Fruit fly (Drosophila melanogaster): ENCODE results near the gene RhoL.

The RhoL gene

DNA sequence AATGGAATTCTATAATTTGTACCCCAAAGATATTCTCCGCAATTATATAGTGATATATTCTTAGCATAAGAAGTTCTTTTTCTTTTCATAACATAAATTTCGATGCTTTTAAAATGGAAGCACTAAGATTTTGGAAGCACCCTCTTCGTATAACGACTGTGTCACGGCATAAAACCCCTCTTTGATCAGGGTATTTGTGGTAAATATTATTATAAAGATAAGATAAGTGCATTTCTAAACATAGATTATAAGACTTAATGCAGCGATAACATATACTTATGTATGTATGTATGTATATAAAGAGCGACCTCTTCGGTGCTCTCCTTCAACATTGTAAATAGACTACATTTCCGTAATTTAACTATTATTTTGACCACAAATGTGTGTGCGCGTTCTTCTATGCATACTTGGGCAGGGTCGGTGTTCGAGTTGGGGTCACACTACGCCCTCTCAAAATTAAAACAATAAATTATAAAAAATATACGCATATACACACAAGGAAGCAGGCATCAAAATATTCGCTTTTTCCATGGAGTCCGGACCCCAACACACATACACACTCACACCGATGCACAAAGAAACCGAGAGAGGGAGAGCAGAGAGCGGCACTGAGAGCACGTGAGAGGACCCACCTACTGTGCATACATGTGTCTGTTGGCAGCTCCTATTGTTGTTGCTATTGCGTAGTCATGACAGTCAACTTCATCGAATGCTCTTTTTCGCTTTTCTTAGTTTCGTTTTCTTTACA, 48.1 kb upstream of the RhoL start (continued):
- TF ChIP-seq CG14441 (GFP tag; IDR thresholded peaks at IDR 0.05) (no peak), fd64A (GFP tag; optimal IDR thresholded peaks at IDR 0.05) (no peak), CG3995 (GFP tag; optimal IDR thresholded peaks at IDR 0.05) (no peak), CG3726 (GFP tag; IDR thresholded peaks at IDR 0.05) (no peak), CG32772 (GFP tag; IDR thresholded peaks at IDR 0.05) (no peak), CG11247 (GFP tag; IDR thresholded peaks at IDR 0.05) (no peak), CG16779 (GFP tag; IDR thresholded peaks at IDR 0.05) (no peak), CG4404 (GFP tag; IDR thresholded peaks at IDR 0.05) (no peak), CG1024 (GFP tag; IDR thresholded peaks at IDR 0.05) (no peak), Pdp1 (GFP tag; optimal IDR thresholded peaks at IDR 0.05) (peak in 1 of 2 experiments; percentile 63), CG10979 (tag; optimal IDR thresholded peaks at IDR 0.05) (no peak), lola (GFP tag; optimal IDR thresholded peaks at IDR 0.05) (no peak), CG15514 (GFP tag; optimal IDR thresholded peaks at IDR 0.05) (no peak), cato (GFP tag; optimal IDR thresholded peaks at IDR 0.05; ENCODE audit: borderline replicate concordance) (no peak), Spps (tag; optimal IDR thresholded peaks at IDR 0.05) (no peak), sima (GFP tag; optimal IDR thresholded peaks at IDR 0.05) (no peak), B-H2 (GFP tag; optimal IDR thresholded peaks at IDR 0.05) (peak; percentile 45), CG15269 (tag; optimal IDR thresholded peaks at IDR 0.05) (peak; percentile 27), CG11560 (tag; IDR thresholded peaks at IDR 0.05) (no peak), HLH3B (GFP tag; IDR thresholded peaks at IDR 0.05) (no peak), ewg (GFP tag; optimal IDR thresholded peaks at IDR 0.05) (no peak), CG11696 (GFP tag; IDR thresholded peaks at IDR 0.05) (no peak), Aef1 (GFP tag; IDR thresholded peaks at IDR 0.05) (no peak), CG12769 (tag; optimal IDR thresholded peaks at IDR 0.05) (no peak), cas (GFP tag; IDR thresholded peaks at IDR 0.05) (no peak), CG18476 (GFP tag; optimal IDR thresholded peaks at IDR 0.05) (no peak), Dref (GFP tag; IDR thresholded peaks at IDR 0.05) (no peak), usp (GFP tag; optimal IDR thresholded peaks at IDR 0.05) (no peak), CG4328 (GFP tag; optimal IDR thresholded peaks at IDR 0.05) (no peak), vnd (GFP tag; IDR thresholded peaks at IDR 0.05; ENCODE audit: partially characterized antibody) (no peak), sob (GFP tag; IDR thresholded peaks at IDR 0.05) (no peak), ash1 (GFP tag; optimal IDR thresholded peaks at IDR 0.05) (peak; percentile 37), Oaz (GFP tag; IDR thresholded peaks at IDR 0.05) (no peak), CG10543 (GFP tag; optimal IDR thresholded peaks at IDR 0.05) (no peak), CG8478 (optimal IDR thresholded peaks at IDR 0.05) (no peak), grn (GFP tag; optimal IDR thresholded peaks at IDR 0.05) (peak; percentile 50), dpn (GFP tag; optimal IDR thresholded peaks at IDR 0.05) (no peak), CG2129 (GFP tag; IDR thresholded peaks at IDR 0.05; ENCODE audit: partially characterized antibody) (no peak), CG18619 (GFP tag; optimal IDR thresholded peaks at IDR 0.05) (no peak), CG12659 (GFP tag; optimal IDR thresholded peaks at IDR 0.05) (no peak), Opbp (GFP tag; IDR thresholded peaks at IDR 0.05; ENCODE audit: partially characterized antibody) (no peak), klu (GFP tag; IDR thresholded peaks at IDR 0.05) (no peak), CG5180 (GFP tag; optimal IDR thresholded peaks at IDR 0.05) (peak; percentile 40), odd (GFP tag; optimal IDR thresholded peaks at IDR 0.05) (peak; percentile 6), CG17328 (GFP tag; IDR thresholded peaks at IDR 0.05) (no peak), crol (GFP tag; IDR thresholded peaks at IDR 0.05) (no peak), sug (tag; optimal IDR thresholded peaks at IDR 0.05) (no peak), toy (GFP tag; IDR thresholded peaks at IDR 0.05) (no peak), CG7357 (GFP tag; IDR thresholded peaks at IDR 0.05) (no peak), CG15011 (GFP tag; optimal IDR thresholded peaks at IDR 0.05) (no peak), pb (GFP tag; optimal IDR thresholded peaks at IDR 0.05) (no peak)
